Fruit fly (Drosophila melanogaster) whole organism, embryonic: ENCODE results near the gene ND-30.

Experiments
- Atf-2 ChIP-seq: fragments of 200-800 bp; sonication (Bioruptor generic); optimal IDR thresholded peaks from 2 replicates; lab custom pipeline; 2016; ENCODE audit warnings: missing biosample characterization, missing genetic modification characterization
- Atf6 ChIP-seq: fragments of 200-800 bp; sonication (Bioruptor generic); IDR thresholded peaks from 2 replicates; pipeline ENCODE4 v1.3.6; 2022; ENCODE audit warnings: missing biosample characterization, missing genetic modification characterization
- Bdp1 ChIP-seq: fragments of 200-800 bp; sonication (Bioruptor generic); optimal IDR thresholded peaks from 3 replicates; lab custom pipeline; 2016; ENCODE audit warnings: missing biosample characterization, missing genetic modification characterization
- CG11247 ChIP-seq: fragments of 200-800 bp; sonication (Bioruptor generic); IDR thresholded peaks from 2 replicates; pipeline ENCODE4 v1.3.6; 2022; ENCODE audit warnings: missing biosample characterization, missing genetic modification characterization
- CG13296 ChIP-seq: fragments of 200-800 bp; sonication (Bioruptor generic); optimal IDR thresholded peaks from 3 replicates; lab custom pipeline; 2018; ENCODE audit warnings: missing biosample characterization, mild to moderate bottlenecking, missing genetic modification characterization
- CG14441 ChIP-seq: fragments of 200-800 bp; sonication (Bioruptor generic); IDR thresholded peaks from 2 replicates; pipeline ENCODE4 v1.3.6; 2022; ENCODE audit warnings: missing biosample characterization, missing genetic modification characterization
- CG1529 ChIP-seq: fragments of 200-800 bp; sonication (Bioruptor generic); optimal IDR thresholded peaks from 3 replicates; lab custom pipeline; 2018; ENCODE audit warnings: missing biosample characterization, missing genetic modification characterization
- CG15479 ChIP-seq: fragments of 200-800 bp; sonication (Bioruptor generic); optimal IDR thresholded peaks from 3 replicates; lab custom pipeline; 2019; ENCODE audit warnings: missing biosample characterization, mild to moderate bottlenecking, missing genetic modification characterization, moderate library complexity
- CG18476 ChIP-seq: fragments of 200-800 bp; sonication (Bioruptor generic); optimal IDR thresholded peaks from 2 replicates; lab custom pipeline; 2016; ENCODE audit warnings: missing biosample characterization, mild to moderate bottlenecking, missing genetic modification characterization
- CG2875 ChIP-seq: fragments of 200-800 bp; sonication (Bioruptor generic); optimal IDR thresholded peaks from 2 replicates; lab custom pipeline; 2017; ENCODE audit warnings: missing biosample characterization, mild to moderate bottlenecking, missing genetic modification characterization, missing genetic modification reagents
- CG33557 ChIP-seq: fragments of 200-800 bp; sonication (Bioruptor generic); optimal IDR thresholded peaks from 2 replicates; lab custom pipeline; 2019; ENCODE audit warnings: missing biosample characterization, mild to moderate bottlenecking, missing genetic modification characterization, moderate library complexity
- CG34422 ChIP-seq: fragments of 200-800 bp; sonication (Bioruptor generic); IDR thresholded peaks from 3 replicates; pipeline ENCODE4 v1.3.6; 2022; ENCODE audit warnings: missing biosample characterization, missing genetic modification characterization
- CoRest ChIP-seq: fragments of 200-800 bp; sonication (Bioruptor generic); optimal IDR thresholded peaks from 3 replicates; lab custom pipeline; 2018; ENCODE audit warnings: missing biosample characterization, mild to moderate bottlenecking, missing genetic modification characterization, moderate library complexity
- Dip3 ChIP-seq: fragments of 200-800 bp; sonication (Bioruptor generic); optimal IDR thresholded peaks from 3 replicates; lab custom pipeline; 2016; ENCODE audit warnings: missing biosample characterization, missing genetic modification characterization
- GATAe ChIP-seq: fragments of 200-800 bp; sonication (Bioruptor generic); conservative IDR thresholded peaks from 2 replicates; pipeline ENCODE4 v1.3.6; 2022; ENCODE audit warnings: missing biosample characterization, missing genetic modification characterization
- Hmr ChIP-seq: fragments of 200-800 bp; sonication (Bioruptor generic); optimal IDR thresholded peaks from 3 replicates; lab custom pipeline; 2017; ENCODE audit warnings: mild to moderate bottlenecking, missing biosample characterization, missing genetic modification reagents, missing genetic modification characterization
- Hsf ChIP-seq: fragments of 200-800 bp; sonication (Bioruptor generic); optimal IDR thresholded peaks from 3 replicates; lab custom pipeline; 2016; ENCODE audit warnings: missing biosample characterization, missing genetic modification characterization
- Mrtf ChIP-seq: fragments of 200-800 bp; sonication (Bioruptor generic); IDR thresholded peaks from 3 replicates; pipeline ENCODE4 v1.3.6; 2022; ENCODE audit warnings: missing biosample characterization, missing genetic modification characterization
- Nf-YC ChIP-seq: fragments of 200-800 bp; optimal IDR thresholded peaks from 3 replicates; lab custom pipeline; 2019; ENCODE audit warnings: missing biosample characterization, mild to moderate bottlenecking, missing genetic modification characterization, moderate library complexity
- NfI ChIP-seq: fragments of 200-800 bp; sonication (Bioruptor generic); optimal IDR thresholded peaks from 3 replicates; lab custom pipeline; 2018; ENCODE audit warnings: missing biosample characterization, mild to moderate bottlenecking, missing genetic modification characterization, moderate library complexity
- Pdp1 ChIP-seq, 2 experiments: fragments of 200-800 bp; sonication (Bioruptor generic); optimal IDR thresholded peaks; 3 replicates each; lab custom pipeline; 2016; ENCODE audit warnings: missing biosample characterization in 2 of 2, missing genetic modification characterization in 2 of 2, mild to moderate bottlenecking in 1 of 2, moderate library complexity in 1 of 2
- Scr ChIP-seq: fragments of 200-800 bp; sonication (Bioruptor generic); IDR thresholded peaks from 2 replicates; pipeline ENCODE4 v1.3.6; 2022; ENCODE audit warnings: missing biosample characterization, missing genetic modification characterization; ENCODE audit not compliant: partially characterized antibody
- Spps ChIP-seq: fragments of 200-800 bp; sonication (Bioruptor generic); optimal IDR thresholded peaks from 2 replicates; lab custom pipeline; 2018; ENCODE audit warnings: missing biosample characterization, mild to moderate bottlenecking, missing genetic modification characterization
- amos ChIP-seq: fragments of 200-800 bp; sonication (Bioruptor generic); IDR thresholded peaks from 2 replicates; pipeline ENCODE4 v1.3.6; 2022; ENCODE audit warnings: missing biosample characterization, missing genetic modification characterization; ENCODE audit not compliant: partially characterized antibody
- cato ChIP-seq: fragments of 200-800 bp; sonication (Bioruptor generic); optimal IDR thresholded peaks from 2 replicates; lab custom pipeline; 2016; ENCODE audit warnings: missing biosample characterization, missing genetic modification characterization, borderline replicate concordance
- caup ChIP-seq: fragments of 200-800 bp; sonication (Bioruptor generic); optimal IDR thresholded peaks from 3 replicates; lab custom pipeline; 2017; ENCODE audit warnings: missing biosample characterization, mild to moderate bottlenecking, missing genetic modification characterization, moderate library complexity; ENCODE audit not compliant: severe bottlenecking
- chinmo ChIP-seq: fragments of 200-800 bp; sonication (Bioruptor generic); IDR thresholded peaks from 4 replicates; pipeline ENCODE4 v1.3.6; 2022; ENCODE audit warnings: missing biosample characterization, missing genetic modification characterization; ENCODE audit not compliant: partially characterized antibody
- crp ChIP-seq, 2 experiments: fragments of 200-800 bp; sonication (Bioruptor generic); optimal IDR thresholded peaks; 2 replicates in 1 of 2; 3 replicates in 1 of 2; lab custom pipeline; 2017; ENCODE audit warnings: missing biosample characterization in 2 of 2, missing genetic modification characterization in 2 of 2, mild to moderate bottlenecking in 1 of 2, moderate library complexity in 1 of 2
- emc ChIP-seq: fragments of 200-800 bp; sonication (Bioruptor generic); optimal IDR thresholded peaks from 2 replicates; lab custom pipeline; 2016; ENCODE audit warnings: missing biosample characterization, missing genetic modification characterization
- eve ChIP-seq, 2 experiments: fragments of >200 bp; optimal IDR thresholded peaks; 2 replicates each; lab custom pipeline; 2017; ENCODE audit warnings: missing biosample characterization in 2 of 2, missing genetic modification characterization in 2 of 2
- ewg ChIP-seq: fragments of 200-800 bp; sonication (Bioruptor generic); optimal IDR thresholded peaks from 3 replicates; lab custom pipeline; 2017; ENCODE audit warnings: mild to moderate bottlenecking, missing biosample characterization, missing genetic modification reagents, missing genetic modification characterization
- eyg ChIP-seq: fragments of 200-800 bp; sonication (Bioruptor generic); optimal IDR thresholded peaks from 3 replicates; lab custom pipeline; 2016; ENCODE audit warnings: missing biosample characterization, missing genetic modification characterization
- fd96Cb ChIP-seq: fragments of 200-800 bp; sonication (Bioruptor generic); optimal IDR thresholded peaks from 2 replicates; lab custom pipeline; 2018; ENCODE audit warnings: missing biosample characterization, mild to moderate bottlenecking, missing genetic modification characterization, moderate library complexity
- gfzf ChIP-seq: fragments of 200-800 bp; sonication (Bioruptor generic); optimal IDR thresholded peaks from 2 replicates; lab custom pipeline; 2016; ENCODE audit warnings: missing biosample characterization, mild to moderate bottlenecking, missing genetic modification characterization, moderate library complexity
- her ChIP-seq: fragments of 200-800 bp; sonication (Bioruptor generic); optimal IDR thresholded peaks from 2 replicates; lab custom pipeline; 2016; ENCODE audit warnings: missing biosample characterization, missing genetic modification characterization
- lola ChIP-seq, 3 experiments: fragments of >200 bp in 2 of 3; fragments of 200-800 bp in 1 of 3; sonication (Bioruptor generic) in 1 of 3; optimal IDR thresholded peaks; 2 replicates each; lab custom pipeline; 2017 to 2019; ENCODE audit warnings: missing biosample characterization in 3 of 3, missing genetic modification characterization in 3 of 3, mild to moderate bottlenecking in 1 of 3, moderate library complexity in 1 of 3
- lov ChIP-seq, 2 experiments: fragments of 200-800 bp in 1 of 2; fragments of >200 bp in 1 of 2; sonication (Bioruptor generic) in 1 of 2; IDR thresholded peaks in 1 of 2; optimal IDR thresholded peaks in 1 of 2; 2 replicates in 1 of 2; 3 replicates in 1 of 2; pipeline versions ENCODE4 v1.3.6 to Lab custom; 2017 to 2022; ENCODE audit warnings: missing biosample characterization in 1 of 2, missing genetic modification characterization in 1 of 2
- odd ChIP-seq: fragments of 200-800 bp; sonication (Bioruptor generic); optimal IDR thresholded peaks from 2 replicates; lab custom pipeline; 2017; ENCODE audit warnings: missing biosample characterization, mild to moderate bottlenecking, missing genetic modification characterization
- phol ChIP-seq: fragments of 200-800 bp; sonication (Bioruptor generic); optimal IDR thresholded peaks from 3 replicates; lab custom pipeline; 2018; ENCODE audit warnings: missing biosample characterization, mild to moderate bottlenecking, missing genetic modification characterization, moderate library complexity
- pnt ChIP-seq: fragments of 200-800 bp; sonication (Bioruptor generic); optimal IDR thresholded peaks from 3 replicates; lab custom pipeline; 2016; ENCODE audit warnings: missing biosample characterization, missing genetic modification characterization
- run ChIP-seq: fragments of 200-800 bp; sonication (Bioruptor generic); optimal IDR thresholded peaks from 3 replicates; lab custom pipeline; 2018; ENCODE audit warnings: missing biosample characterization, mild to moderate bottlenecking, missing genetic modification characterization
- sima ChIP-seq: fragments of 200-800 bp; sonication (Bioruptor generic); optimal IDR thresholded peaks from 2 replicates; lab custom pipeline; 2016; ENCODE audit warnings: missing biosample characterization, missing genetic modification characterization
- sisA ChIP-seq: fragments of 200-800 bp; sonication (Bioruptor generic); IDR thresholded peaks from 2 replicates; pipeline ENCODE4 v1.3.6; 2022; ENCODE audit warnings: missing biosample characterization, missing genetic modification characterization
- sna ChIP-seq: fragments of 200-800 bp; sonication (Bioruptor generic); IDR thresholded peaks from 2 replicates; pipeline ENCODE4 v1.3.6; 2022; ENCODE audit warnings: missing biosample characterization, missing genetic modification characterization; ENCODE audit not compliant: partially characterized antibody
- sr ChIP-seq: fragments of 200-800 bp; sonication (Bioruptor generic); IDR thresholded peaks from 3 replicates; pipeline ENCODE4 v1.3.6; 2022; ENCODE audit warnings: missing biosample characterization, missing genetic modification characterization
- tll ChIP-seq, 2 experiments: fragments of 200-800 bp in 1 of 2; fragments of >200 bp in 1 of 2; sonication (Bioruptor generic) in 1 of 2; optimal IDR thresholded peaks; 2 replicates each; lab custom pipeline; 2017 to 2019; ENCODE audit warnings: missing biosample characterization in 2 of 2, missing genetic modification characterization in 2 of 2, mild to moderate bottlenecking in 1 of 2, moderate library complexity in 1 of 2
- twi ChIP-seq: fragments of 200-800 bp; optimal IDR thresholded peaks from 2 replicates; lab custom pipeline; 2019; ENCODE audit warnings: missing biosample characterization, mild to moderate bottlenecking, missing genetic modification characterization, moderate library complexity
- wor ChIP-seq: fragments of 200-800 bp; sonication (Bioruptor generic); IDR thresholded peaks from 2 replicates; pipeline ENCODE4 v1.3.6; 2022; ENCODE audit warnings: missing biosample characterization, missing genetic modification characterization

ND-30 gene

dm6 chr3L:3194059-3194458 lies 34.7 kb upstream of the ND-30 start (continued):
- TF ChIP-seq sisA: peak; percentile 91
- peak; percentile 94 for TF ChIP-seq Hmr (GFP tag; lab: Kevin White, UChicago)
- peak; percentile 96 for TF ChIP-seq fd96Cb (tag; lab: Kevin White, UChicago)
- peak; percentile 79 for TF ChIP-seq CG33557
- TF ChIP-seq CG14441 (GFP tag; lab: Robert Waterston, UW): peak; percentile 94
- TF ChIP-seq Bdp1 (GFP tag; lab: Kevin White, UChicago): peak; percentile 75
- peak; percentile 89 for TF ChIP-seq run (tag; lab: Kevin White, UChicago)
- TF ChIP-seq twi: peak; percentile 77
- no peak for TF ChIP-seq amos (GFP tag; lab: Robert Waterston, UW)
- TF ChIP-seq Dip3 (GFP tag; lab: Kevin White, UChicago): peak; percentile 61
- no peak for TF ChIP-seq sima
- peak; percentile 93 for TF ChIP-seq NfI (GFP tag; lab: Kevin White, UChicago)
- TF ChIP-seq CG13296: peak; percentile 92
- TF ChIP-seq CoRest: peak; percentile 92
- TF ChIP-seq emc (GFP tag; lab: Kevin White, UChicago): no peak
- no peak for TF ChIP-seq chinmo (GFP tag; lab: Robert Waterston, UW)
- TF ChIP-seq CG11247 (GFP tag; lab: Robert Waterston, UW): peak; percentile 92
- TF ChIP-seq sr: peak; percentile 54; the same call in 1 of the 3 replicates
- peak; percentile 86 for TF ChIP-seq odd
- TF ChIP-seq Mrtf (GFP tag; lab: Robert Waterston, UW): peak; percentile 86
- TF ChIP-seq CG1529 (GFP tag; lab: Kevin White, UChicago): peak; percentile 88
- peak; percentile 42 for TF ChIP-seq pnt (GFP tag; lab: Kevin White, UChicago)
- TF ChIP-seq CG18476 (GFP tag; lab: Kevin White, UChicago): peak; percentile 86
- peak; percentile 66 for TF ChIP-seq cato (GFP tag; lab: Kevin White, UChicago)
- peak; percentile 84 for TF ChIP-seq wor (GFP tag; lab: Robert Waterston, UW)
- TF ChIP-seq lov (optimal IDR thresholded peaks at IDR 0.05; lab: Kevin White, UChicago): no peak
- peak; percentile 88 for TF ChIP-seq lov (GFP tag; IDR thresholded peaks at IDR 0.05; lab: Robert Waterston, UW)
- no peak for TF ChIP-seq her (GFP tag; lab: Kevin White, UChicago)
- no peak for TF ChIP-seq gfzf (GFP tag; lab: Kevin White, UChicago)
- peak in 1 of 2 experiments; percentile 53 for TF ChIP-seq crp (GFP tag; optimal IDR thresholded peaks at IDR 0.05; lab: Kevin White, UChicago)
- peak; percentile 94 for TF ChIP-seq caup (GFP tag; lab: Kevin White, UChicago)
- peak; percentile 93 for TF ChIP-seq Atf6 (GFP tag; lab: Robert Waterston, UW)
- peak in 1 of 3 experiments; percentile 88 for TF ChIP-seq lola (GFP tag; optimal IDR thresholded peaks at IDR 0.05; lab: Kevin White, UChicago)
- no peak for TF ChIP-seq eve (GFP tag; optimal IDR thresholded peaks at IDR 0.05; lab: Kevin White, UChicago)
- TF ChIP-seq sna (GFP tag; lab: Robert Waterston, UW): no peak
- peak; percentile 89 for TF ChIP-seq Spps (tag; lab: Kevin White, UChicago)
- peak; percentile 76 for TF ChIP-seq Hsf (GFP tag; lab: Kevin White, UChicago)
- TF ChIP-seq ewg (GFP tag; lab: Kevin White, UChicago): peak; percentile 94
- TF ChIP-seq Pdp1 (GFP tag; optimal IDR thresholded peaks at IDR 0.05; lab: Kevin White, UChicago): peak; percentile 55
- peak; percentile 27 for TF ChIP-seq Atf-2 (GFP tag; lab: Kevin White, UChicago)
- TF ChIP-seq CG2875: peak; percentile 91
- TF ChIP-seq Scr (GFP tag; lab: Robert Waterston, UW): no peak
- peak; percentile 97 for TF ChIP-seq CG34422
- TF ChIP-seq phol (tag; lab: Kevin White, UChicago): peak; percentile 92
- TF ChIP-seq Nf-YC (tag; lab: Kevin White, UChicago): peak; percentile 80
- TF ChIP-seq GATAe (GFP tag; lab: Robert Waterston, UW): peak; percentile 43; the same call in 1 of the 2 replicates
- TF ChIP-seq eyg (GFP tag; lab: Kevin White, UChicago): no peak
- peak; percentile 43 for TF ChIP-seq CG15479 (GFP tag; lab: Kevin White, UChicago)
- TF ChIP-seq tll (GFP tag; optimal IDR thresholded peaks at IDR 0.05; lab: Kevin White, UChicago): peak in 1 of 2 experiments; percentile 19
